Fruit fly (Drosophila melanogaster): Measurements from ENCODE around the gene Acp63F.

DNA sequence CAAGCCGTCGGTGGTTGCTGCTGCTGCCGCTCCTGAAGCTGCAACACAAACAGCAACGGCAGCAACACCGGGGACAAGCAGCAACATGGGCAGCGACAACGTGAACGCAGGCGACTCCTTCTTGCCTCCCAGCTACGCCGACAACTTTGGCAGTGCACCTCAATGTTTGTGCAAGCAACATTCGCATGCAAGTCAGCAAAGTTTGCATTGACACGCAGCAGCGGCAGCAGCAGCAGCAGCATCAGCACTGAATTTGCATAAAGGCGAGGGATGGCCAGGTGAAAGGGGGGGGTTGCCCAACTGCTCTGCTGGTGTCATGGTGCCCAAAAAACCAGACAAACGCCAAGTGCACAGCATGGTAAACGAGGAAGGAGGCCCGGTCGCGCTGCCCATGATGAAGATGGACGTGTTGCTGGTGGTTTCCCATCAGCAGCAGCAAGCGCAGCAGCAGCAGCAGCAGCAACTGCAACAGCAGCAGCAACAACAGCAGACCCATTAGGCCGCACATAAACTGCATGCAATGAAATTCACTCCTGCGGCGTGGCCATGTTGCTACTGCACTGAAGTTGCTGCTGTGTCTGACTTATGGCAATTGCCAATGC lies 49.2 kb upstream of the Acp63F start:
- no peak for TF ChIP-seq CTCF (optimal IDR thresholded peaks at IDR 0.05)
- TF ChIP-seq CG8478 (optimal IDR thresholded peaks at IDR 0.05) = no peak

Measured in S2 (cell line).